Fruit fly (Drosophila melanogaster): Measurements from ENCODE around the gene Eig71Ee.

Eig71Ee gene

DNA sequence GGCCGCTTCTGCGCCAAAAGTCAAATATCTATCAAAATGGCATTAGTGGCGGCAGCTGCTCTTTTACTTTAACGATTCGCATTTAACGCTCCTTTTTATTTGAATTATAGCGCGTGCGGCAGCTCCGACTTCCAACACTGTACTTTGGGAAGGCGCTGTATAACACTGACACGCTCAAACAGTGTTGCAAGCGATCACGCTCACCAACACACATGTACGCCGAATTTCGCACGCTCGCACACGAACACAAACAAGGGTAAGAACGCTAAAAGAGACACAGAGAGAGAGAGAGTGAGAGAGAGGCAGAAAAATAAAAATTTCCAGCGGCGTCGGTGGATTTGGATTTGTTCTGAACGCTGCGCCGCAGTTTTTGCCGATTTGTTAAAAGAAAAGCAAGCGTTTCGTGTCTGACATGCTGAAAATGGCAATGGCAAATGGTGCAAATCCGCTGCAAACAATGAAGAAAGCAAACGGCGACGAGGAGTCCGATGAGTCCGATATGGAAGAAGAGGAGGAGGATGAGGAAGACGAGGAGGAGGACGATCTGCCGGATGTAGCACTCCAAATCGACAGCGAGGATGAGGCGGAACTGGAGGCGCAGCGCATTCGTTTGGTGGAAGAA lies 36.1 kb downstream of the Eig71Ee start, which contains the start of gene Phs:
Gene Phs, plus strand, starts transcription at position 276 of the 622 bp plus-strand sequence.
- peak; percentile 52 for TF ChIP-seq CG11617 (GFP tag; optimal IDR thresholded peaks at IDR 0.05)
- TF ChIP-seq CG33017 (tag; optimal IDR thresholded peaks at IDR 0.05) = peak; percentile 67
- TF ChIP-seq Clk (GFP tag; optimal IDR thresholded peaks at IDR 0.05) = peak; percentile 82
- peak; percentile 86 for TF ChIP-seq Mnt (GFP tag; optimal IDR thresholded peaks at IDR 0.05)
- TF ChIP-seq CG7101 (tag; optimal IDR thresholded peaks at IDR 0.05) = peak; percentile 85
- TF ChIP-seq cnc (optimal IDR thresholded peaks at IDR 0.05) = no peak
- peak; percentile 97 for TF ChIP-seq Crg-1 (GFP tag; optimal IDR thresholded peaks at IDR 0.05)
- TF ChIP-seq cic (GFP tag; optimal IDR thresholded peaks at IDR 0.05) = peak; percentile 53
- peak; percentile 82 for TF ChIP-seq toe (GFP tag; optimal IDR thresholded peaks at IDR 0.05)
- peak; percentile 86 for TF ChIP-seq CG12768 (GFP tag; optimal IDR thresholded peaks at IDR 0.05)
- peak; percentile 90 for TF ChIP-seq pad (GFP tag; optimal IDR thresholded peaks at IDR 0.05)
- TF ChIP-seq bab1 (GFP tag; optimal IDR thresholded peaks at IDR 0.05) = peak; percentile 20
- peak; percentile 73 for TF ChIP-seq ovo (GFP tag; optimal IDR thresholded peaks at IDR 0.05)
- TF ChIP-seq CG5204 (GFP tag; optimal IDR thresholded peaks at IDR 0.05) = peak; percentile 81
- no peak for TF ChIP-seq kay (GFP tag; ENCODE audit: borderline replicate concordance)
- TF ChIP-seq CG1620 (GFP tag; optimal IDR thresholded peaks at IDR 0.05) = peak; percentile 97
- TF ChIP-seq Hr96 (GFP tag; optimal IDR thresholded peaks at IDR 0.05) = peak; percentile 84
- TF ChIP-seq CG7045 (GFP tag; optimal IDR thresholded peaks at IDR 0.05) = peak; percentile 77
- TF ChIP-seq CG14711 (tag; optimal IDR thresholded peaks at IDR 0.05) = peak; percentile 69
- TF ChIP-seq tj (GFP tag; optimal IDR thresholded peaks at IDR 0.05) = peak; percentile 77

DNA sequence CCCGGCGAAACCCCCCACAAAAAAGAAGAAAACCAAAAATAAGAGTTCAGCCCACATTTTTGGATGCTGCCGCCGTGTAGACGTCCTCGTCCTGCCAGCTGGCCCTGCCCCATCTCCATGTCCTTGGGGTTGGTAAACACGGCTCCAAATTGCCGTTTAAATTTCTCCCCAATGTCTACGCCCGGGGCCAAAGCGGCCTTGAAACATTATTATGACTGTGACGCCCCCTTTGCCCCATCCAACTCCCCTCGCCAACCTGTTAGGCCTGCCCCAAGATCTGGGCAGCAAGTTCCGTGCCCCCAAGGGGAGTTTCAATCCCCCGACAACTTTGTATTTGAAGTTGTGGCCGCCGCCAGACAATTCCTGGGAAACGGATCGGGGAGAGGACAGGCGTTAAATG lies 38.9 kb downstream of the Eig71Ee start:
- TF ChIP-seq CG33017 (tag; optimal IDR thresholded peaks at IDR 0.05) = no peak
- TF ChIP-seq cnc (optimal IDR thresholded peaks at IDR 0.05) = no peak
- no peak for TF ChIP-seq Crg-1 (GFP tag; optimal IDR thresholded peaks at IDR 0.05)
- TF ChIP-seq CG1620 (GFP tag; optimal IDR thresholded peaks at IDR 0.05) = no peak
- no peak for TF ChIP-seq tj (GFP tag; optimal IDR thresholded peaks at IDR 0.05)
- TF ChIP-seq CG11617 (GFP tag; optimal IDR thresholded peaks at IDR 0.05) = no peak
- TF ChIP-seq CG12768 (GFP tag; optimal IDR thresholded peaks at IDR 0.05) = no peak
- TF ChIP-seq cic (GFP tag; optimal IDR thresholded peaks at IDR 0.05) = no peak
- TF ChIP-seq ovo (GFP tag; optimal IDR thresholded peaks at IDR 0.05) = no peak
- TF ChIP-seq bab1 (GFP tag; optimal IDR thresholded peaks at IDR 0.05) = no peak
- no peak for TF ChIP-seq CG14711 (tag; optimal IDR thresholded peaks at IDR 0.05)
- no peak for TF ChIP-seq Mnt (GFP tag; optimal IDR thresholded peaks at IDR 0.05)
- TF ChIP-seq Clk (GFP tag; optimal IDR thresholded peaks at IDR 0.05) = no peak
- TF ChIP-seq CG5204 (GFP tag; optimal IDR thresholded peaks at IDR 0.05) = no peak

DNA sequence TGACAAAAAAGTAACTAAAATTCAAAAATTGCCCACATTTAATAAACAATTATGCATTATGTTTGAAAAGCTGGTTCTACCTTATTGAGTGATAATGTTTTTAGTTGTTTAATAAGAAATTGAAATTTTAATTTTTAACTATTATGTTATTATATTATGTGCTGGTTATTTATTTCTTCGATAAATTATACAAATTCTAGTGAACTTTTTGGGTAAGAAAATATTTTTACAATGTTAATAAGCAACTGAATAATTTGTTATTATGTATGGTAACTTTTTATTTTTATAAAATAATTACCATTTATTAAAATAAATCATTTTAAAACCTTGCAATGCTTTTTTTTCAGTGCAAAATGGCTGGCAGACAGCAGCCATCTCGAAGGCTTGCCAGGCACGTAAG lies 39.3 kb downstream of the Eig71Ee start:
- TF ChIP-seq cic (GFP tag; optimal IDR thresholded peaks at IDR 0.05) = no peak
- TF ChIP-seq toe (GFP tag; optimal IDR thresholded peaks at IDR 0.05) = no peak
- TF ChIP-seq Crg-1 (GFP tag; optimal IDR thresholded peaks at IDR 0.05) = no peak
- TF ChIP-seq CG1620 (GFP tag; optimal IDR thresholded peaks at IDR 0.05) = no peak
- no peak for TF ChIP-seq bab1 (GFP tag; optimal IDR thresholded peaks at IDR 0.05)
- no peak for TF ChIP-seq ovo (GFP tag; optimal IDR thresholded peaks at IDR 0.05)
- no peak for TF ChIP-seq Clk (GFP tag; optimal IDR thresholded peaks at IDR 0.05)
- TF ChIP-seq CG5204 (GFP tag; optimal IDR thresholded peaks at IDR 0.05) = no peak
- no peak for TF ChIP-seq pad (GFP tag; optimal IDR thresholded peaks at IDR 0.05)
- TF ChIP-seq tj (GFP tag; optimal IDR thresholded peaks at IDR 0.05) = no peak
- no peak for TF ChIP-seq CG7101 (tag; optimal IDR thresholded peaks at IDR 0.05)
- no peak for TF ChIP-seq CG7045 (GFP tag; optimal IDR thresholded peaks at IDR 0.05)
- no peak for TF ChIP-seq CG12768 (GFP tag; optimal IDR thresholded peaks at IDR 0.05)
- TF ChIP-seq Mnt (GFP tag; optimal IDR thresholded peaks at IDR 0.05) = no peak
- no peak for TF ChIP-seq CG14711 (tag; optimal IDR thresholded peaks at IDR 0.05)

DNA sequence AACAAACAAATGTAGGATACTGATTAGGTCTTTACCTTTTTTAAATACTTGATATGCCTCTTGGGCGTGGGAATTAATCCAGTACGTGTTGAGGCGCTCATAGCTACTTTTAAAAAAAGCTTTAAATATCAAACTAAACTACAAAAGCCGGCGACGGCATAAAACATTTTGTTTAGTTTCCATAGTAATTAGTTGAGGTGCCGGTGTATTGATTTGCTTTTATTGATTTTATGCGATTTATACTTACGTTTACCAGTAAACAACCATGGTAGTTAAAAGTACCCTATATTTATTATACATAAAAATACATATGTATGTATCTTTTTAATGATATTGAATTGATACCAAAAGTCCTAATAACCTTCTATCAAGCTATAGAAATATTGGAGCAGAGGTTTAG lies 43.1 kb downstream of the Eig71Ee start, which contains the start of gene CG13449:
Gene CG13449, minus strand, starts transcription at position 101 of the 400 bp plus-strand sequence.
- TF ChIP-seq Clk (GFP tag; optimal IDR thresholded peaks at IDR 0.05) = no peak
- TF ChIP-seq ovo (GFP tag; optimal IDR thresholded peaks at IDR 0.05) = no peak

DNA sequence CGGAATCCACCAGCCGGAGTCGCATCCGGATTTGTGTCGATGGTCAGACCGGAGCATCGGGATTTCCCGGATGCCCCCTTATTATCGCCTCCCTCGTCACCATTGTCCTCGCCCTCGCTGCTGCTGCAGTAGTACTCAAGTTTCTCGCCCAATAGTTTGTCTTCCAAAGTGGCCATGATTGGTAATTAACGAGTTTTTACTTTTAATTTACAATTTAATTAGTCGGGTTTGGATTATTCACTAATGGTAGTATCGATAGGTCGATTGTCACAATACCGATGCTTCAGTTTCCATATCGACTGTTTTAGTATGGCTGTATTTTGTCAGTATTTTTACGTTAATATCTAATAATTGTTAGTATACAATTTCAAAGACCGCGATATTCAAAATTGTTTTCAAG lies 45.7 kb downstream of the Eig71Ee start, which contains the start of gene CG7650:
Gene CG7650, minus strand, starts transcription at position 278 of the 400 bp plus-strand sequence.
- TF ChIP-seq tj (GFP tag; optimal IDR thresholded peaks at IDR 0.05) (no peak), bab1 (GFP tag; optimal IDR thresholded peaks at IDR 0.05) (peak; percentile 59)

DNA sequence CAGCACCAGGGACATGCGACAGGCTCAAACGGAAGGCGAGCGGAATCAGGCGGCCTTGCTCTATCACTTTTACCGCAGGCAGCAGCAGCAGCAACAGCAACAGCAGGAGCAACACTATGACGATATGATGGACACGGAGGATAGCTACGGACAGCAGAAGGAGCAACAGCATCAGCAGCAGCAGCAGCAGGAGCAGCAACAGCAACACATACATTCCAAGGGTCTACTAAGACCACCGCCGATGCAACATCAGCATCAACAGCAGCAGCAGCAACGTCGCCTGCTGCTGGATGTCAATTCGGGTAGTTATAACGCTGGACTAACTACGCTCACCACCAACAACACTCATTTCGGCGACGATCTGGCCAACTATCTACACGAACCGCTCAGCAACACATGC lies 50.8 kb downstream of the Eig71Ee start:
- TF ChIP-seq Crg-1 (GFP tag; optimal IDR thresholded peaks at IDR 0.05) (no peak), Mnt (GFP tag; optimal IDR thresholded peaks at IDR 0.05) (no peak), Hr96 (GFP tag; optimal IDR thresholded peaks at IDR 0.05) (no peak), CG33017 (tag; optimal IDR thresholded peaks at IDR 0.05) (no peak), cic (GFP tag; optimal IDR thresholded peaks at IDR 0.05) (no peak), cnc (optimal IDR thresholded peaks at IDR 0.05) (no peak), CG1620 (GFP tag; optimal IDR thresholded peaks at IDR 0.05) (no peak), bab1 (GFP tag; optimal IDR thresholded peaks at IDR 0.05) (no peak), Clk (GFP tag; optimal IDR thresholded peaks at IDR 0.05) (no peak), CG7101 (tag; optimal IDR thresholded peaks at IDR 0.05) (no peak), CG11617 (GFP tag; optimal IDR thresholded peaks at IDR 0.05) (no peak), pad (GFP tag; optimal IDR thresholded peaks at IDR 0.05) (no peak), ovo (GFP tag; optimal IDR thresholded peaks at IDR 0.05) (no peak), toe (GFP tag; optimal IDR thresholded peaks at IDR 0.05) (no peak), kay (GFP tag; ENCODE audit: borderline replicate concordance) (no peak), CG14711 (tag; optimal IDR thresholded peaks at IDR 0.05) (no peak), tj (GFP tag; optimal IDR thresholded peaks at IDR 0.05) (no peak), CG7045 (GFP tag; optimal IDR thresholded peaks at IDR 0.05) (no peak), CG5204 (GFP tag; optimal IDR thresholded peaks at IDR 0.05) (no peak), CG12768 (GFP tag; optimal IDR thresholded peaks at IDR 0.05) (no peak)
